Worm (Caenorhabditis elegans) whole organism, early embryonic: ENCODE data around the gene lido-15.

Source experiments
- aly-1 ChIP-seq: sonication (generic microtip); optimal IDR thresholded peaks from 2 replicates; lab custom pipeline; 2016; ENCODE audit warnings: missing genetic modification characterization, missing compliant biosample characterization
- flt-1 ChIP-seq: fragments of 200-800 bp; sonication (Bioruptor generic); IDR thresholded peaks from 2 replicates; pipeline ENCODE4 v1.3.6; 2022; ENCODE audit warnings: missing genetic modification characterization, missing compliant biosample characterization
- tbx-11 ChIP-seq: fragments of 200-800 bp; sonication (Bioruptor generic); IDR thresholded peaks from 2 replicates; pipeline ENCODE4 v1.3.6; 2022; ENCODE audit warnings: missing genetic modification characterization, missing compliant biosample characterization
- tbx-37 ChIP-seq: fragments of 200-800 bp; sonication (Bioruptor generic); conservative IDR thresholded peaks from 2 replicates; pipeline ENCODE4 v1.3.6; 2022; ENCODE audit warnings: missing genetic modification reagents, missing genetic modification characterization, missing compliant biosample characterization

DNA sequence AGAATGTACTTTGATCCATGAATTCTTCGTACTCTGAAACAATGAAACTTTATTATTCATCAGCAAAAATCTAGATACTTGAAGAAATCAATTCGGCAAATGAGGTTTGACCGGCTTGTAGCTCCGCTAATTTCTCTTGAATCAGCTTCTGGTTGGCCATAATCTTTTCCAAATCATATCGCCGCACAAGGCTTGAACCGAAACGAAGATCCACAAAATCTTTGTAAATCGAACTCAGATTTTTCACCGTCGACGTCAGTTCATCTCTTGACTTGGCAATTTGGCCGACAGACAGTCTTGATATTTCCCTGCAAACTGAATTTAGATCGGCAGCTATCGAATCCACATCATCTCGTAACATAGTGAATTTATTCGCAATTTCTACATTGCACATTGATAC lies 6.6 kb upstream of the lido-15 start:
- no peak for TF ChIP-seq tbx-11 (GFP tag; lab: Robert Waterston, UW)
- TF ChIP-seq aly-1 (tag; lab: Kevin White, UChicago) = no peak
- TF ChIP-seq tbx-37 (GFP tag; lab: Robert Waterston, UW) = no peak
- no peak for TF ChIP-seq flt-1 (GFP tag; lab: Robert Waterston, UW)
